Worm (Caenorhabditis elegans): ENCODE results near the gene dli-1.

dli-1 gene

ce11 chrIV:13051073-13051472 is 47.5 kb downstream of the dli-1 start, which contains the start of gene scl-11:
Gene scl-11 (plus strand): TSS chrIV:13051373.
- TF ChIP-seq Y105C5A.15 (GFP tag; IDR thresholded peaks at IDR 0.05) (no peak), daf-8 (GFP tag; IDR thresholded peaks at IDR 0.05) (no peak), R02D3.7 (tag; optimal IDR thresholded peaks at IDR 0.05) (no peak), nhr-41 (GFP tag; IDR thresholded peaks at IDR 0.05) (no peak), skn-1 (tag; optimal IDR thresholded peaks at IDR 0.05) (no peak)

- TF ChIP-seq F37D6.2 (tag; optimal IDR thresholded peaks at IDR 0.05) (no peak), lir-3 (tag; optimal IDR thresholded peaks at IDR 0.05) (no peak), lim-7 (GFP tag; IDR thresholded peaks at IDR 0.05) (no peak), unc-39 (tag; optimal IDR thresholded peaks at IDR 0.05) (no peak), Y5F2A.4 (GFP tag; optimal IDR thresholded peaks at IDR 0.05) (no peak), mdt-29 (GFP tag; IDR thresholded peaks at IDR 0.05) (no peak), ama-1 (optimal IDR thresholded peaks at IDR 0.05) (no peak), madf-5 (GFP tag; IDR thresholded peaks at IDR 0.05) (no peak), T26A8.4 (GFP tag; IDR thresholded peaks at IDR 0.05) (no peak), ctbp-1 (GFP tag; IDR thresholded peaks at IDR 0.05) (no peak), attf-4 (tag; optimal IDR thresholded peaks at IDR 0.05) (no peak), ZK546.5 (tag; optimal IDR thresholded peaks at IDR 0.05) (no peak), daf-19 (GFP tag; conservative IDR thresholded peaks at IDR 0.05) (no peak), F10B5.3 (tag; optimal IDR thresholded peaks at IDR 0.05) (no peak), daf-16 (GFP tag; optimal IDR thresholded peaks at IDR 0.05) (no peak), daf-16 (tag; optimal IDR thresholded peaks at IDR 0.05) (no peak), zag-1 (tag; optimal IDR thresholded peaks at IDR 0.05) (no peak), spr-3 (GFP tag; optimal IDR thresholded peaks at IDR 0.05) (no peak), mxl-3 (GFP tag; optimal IDR thresholded peaks at IDR 0.05) (no peak), zip-11 (GFP tag; IDR thresholded peaks at IDR 0.05) (no peak), ceh-62 (tag; optimal IDR thresholded peaks at IDR 0.05) (no peak)
Observed at ce11 chrIV:13048157-13048556, 50.4 kb downstream of the dli-1 start, which contains the start of gene scl-10. Gene scl-10 (plus strand): TSS chrIV:13048457.

Data from whole organism, L4 larva.